Worm (Caenorhabditis elegans): Measurements from ENCODE around the gene C04E6.8.

DNA sequence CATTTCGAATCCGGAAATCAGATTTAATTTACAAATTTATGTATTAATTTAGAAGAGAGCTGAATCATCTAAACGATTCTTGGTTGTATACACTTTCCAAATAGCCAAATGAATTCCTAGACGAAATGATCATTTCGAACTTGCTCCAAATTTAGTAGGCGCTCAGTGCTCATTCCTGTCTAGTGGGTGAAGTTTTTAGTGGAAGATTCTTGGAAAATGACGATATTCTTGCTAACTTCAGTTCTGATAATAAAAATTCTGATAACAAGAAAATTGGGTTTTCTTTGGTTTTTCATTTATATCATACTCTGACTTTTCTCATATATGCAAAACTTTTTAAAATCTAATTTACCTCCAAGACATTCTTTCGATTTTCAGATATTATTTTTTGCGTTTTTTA, 38.1 kb upstream of the C04E6.8 start:
- no peak for TF ChIP-seq blmp-1 (tag; optimal IDR thresholded peaks at IDR 0.05)
- TF ChIP-seq elt-1 (tag; optimal IDR thresholded peaks at IDR 0.05; ENCODE audit: borderline replicate concordance, insufficient read depth) = no peak
- no peak for TF ChIP-seq unc-39 (tag; optimal IDR thresholded peaks at IDR 0.05)
- no peak for TF ChIP-seq elt-3 (tag; optimal IDR thresholded peaks at IDR 0.05)
- no peak for TF ChIP-seq unc-62 (GFP tag; optimal IDR thresholded peaks at IDR 0.05)
- no peak for TF ChIP-seq snpc-4 (tag; optimal IDR thresholded peaks at IDR 0.05)
- no peak for TF ChIP-seq ceh-83 (GFP tag; optimal IDR thresholded peaks at IDR 0.05)
- no peak for TF ChIP-seq nhr-12 (tag; optimal IDR thresholded peaks at IDR 0.05)
- no peak for TF ChIP-seq mab-5 (tag; optimal IDR thresholded peaks at IDR 0.05)
